Comparison of ENCODE assay signal across 1 fruit fly cellular context in the genomic region with DNA sequence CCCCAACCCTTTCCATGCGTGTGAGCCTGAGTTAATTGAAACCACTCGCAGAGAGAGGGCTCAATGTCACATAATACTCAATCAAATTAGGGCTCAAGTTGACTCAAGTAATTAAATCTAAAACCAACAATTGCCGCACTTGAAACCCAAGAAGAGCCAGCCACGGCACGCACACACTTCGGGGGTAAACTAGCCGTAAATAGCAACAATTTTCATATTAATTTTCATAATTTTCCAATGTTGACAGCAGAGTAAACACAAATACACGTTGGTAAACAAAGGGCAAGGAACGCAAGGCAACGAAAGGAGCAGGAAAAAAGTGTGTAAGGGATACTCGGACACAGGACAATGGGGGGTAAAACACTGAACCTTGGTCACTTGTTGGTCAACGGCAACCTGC.
TF ChIP-seq lines count a peak whose summit lies in the region.

No protein-coding gene starts in this region.

TF ChIP-seq in whole organism, embryonic, 481 proteins besides CTCF, POLR2A, EP300 and RAD21 (continued from another document):
- TF ChIP-seq CG8089 (GFP tag; optimal IDR thresholded peaks at IDR 0.05; lab: Kevin White, UChicago) (peak; percentile 33), stwl (tag; optimal IDR thresholded peaks at IDR 0.05; lab: Kevin White, UChicago) (peak; percentile 39), unpg (GFP tag; optimal IDR thresholded peaks at IDR 0.05; lab: Kevin White, UChicago) (peak; percentile 12), kni (GFP tag; optimal IDR thresholded peaks at IDR 0.05; lab: Kevin White, UChicago) (peak; percentile 55), dpn (GFP tag; optimal IDR thresholded peaks at IDR 0.05; lab: Kevin White, UChicago) (peak in 1 of 2 experiments; percentile 8), Meics (GFP tag; optimal IDR thresholded peaks at IDR 0.05; lab: Kevin White, UChicago) (peak; percentile 43), ac (GFP tag; optimal IDR thresholded peaks at IDR 0.05; lab: Kevin White, UChicago) (peak; percentile 95), schlank (tag; optimal IDR thresholded peaks at IDR 0.05; lab: Kevin White, UChicago) (peak; percentile 33), CG15514 (GFP tag; optimal IDR thresholded peaks at IDR 0.05; lab: Kevin White, UChicago) (peak; percentile 9), CG10654 (GFP tag; optimal IDR thresholded peaks at IDR 0.05; lab: Kevin White, UChicago) (no peak), Hmr (GFP tag; optimal IDR thresholded peaks at IDR 0.05; lab: Kevin White, UChicago) (peak; percentile 51)
